Worm (Caenorhabditis elegans): ENCODE results near the gene clk-2.
"Not testable (repeated sequence)": the region's sequence is repeated elsewhere in the genome, so short reads cannot be mapped to it uniquely, and the experiment has no call there.

clk-2 gene

ce11 chrIII:7468980-7469379, 49.3 kb downstream of the clk-2 start, which contains the start of gene H14A12.5:
H14A12.5 (minus strand) TSS chrIII:7469080.
- TF ChIP-seq ama-1 (optimal IDR thresholded peaks at IDR 0.05); hmg-4 (GFP tag; optimal IDR thresholded peaks at IDR 0.05); hmbx-1 (tag; optimal IDR thresholded peaks at IDR 0.05): not testable (repeated sequence)

DNA sequence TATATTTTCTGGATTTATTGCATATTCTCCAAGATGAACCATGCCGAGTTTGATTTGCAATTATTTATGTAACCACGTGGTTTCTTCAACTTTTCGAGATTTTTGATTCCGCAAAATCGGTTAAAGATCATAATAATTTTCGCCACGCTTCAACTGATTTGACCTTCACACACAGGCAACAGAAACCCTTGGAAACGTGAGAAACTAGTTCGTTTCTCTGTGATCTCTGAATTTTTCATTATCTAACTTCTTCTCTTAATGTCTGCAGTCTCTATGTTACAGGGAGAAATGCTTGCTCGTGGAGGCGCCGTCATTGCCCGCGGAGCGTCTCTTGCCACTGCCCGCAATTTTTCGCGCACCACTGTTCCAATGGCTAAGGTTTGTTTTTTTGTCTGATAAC, 53.0 kb downstream of the clk-2 start, which contains the start of gene fum-1:
fum-1 (plus strand) TSS at position 259 of the 400 bp plus-strand sequence.
- TF ChIP-seq sea-1 (GFP tag; conservative IDR thresholded peaks at IDR 0.05), result no peak
- no peak for TF ChIP-seq tbx-37 (GFP tag; conservative IDR thresholded peaks at IDR 0.05)
- TF ChIP-seq ets-7 (tag; optimal IDR thresholded peaks at IDR 0.05), result no peak
- no peak for TF ChIP-seq hmg-4 (GFP tag; optimal IDR thresholded peaks at IDR 0.05)
- TF ChIP-seq tra-4 (tag; optimal IDR thresholded peaks at IDR 0.05), result no peak
- no peak for TF ChIP-seq ceh-36 (tag; optimal IDR thresholded peaks at IDR 0.05)
- TF ChIP-seq B0310.2 (tag; optimal IDR thresholded peaks at IDR 0.05), result no peak
- TF ChIP-seq F13C5.2 (tag; optimal IDR thresholded peaks at IDR 0.05), result no peak
- TF ChIP-seq pes-1 (GFP tag; IDR thresholded peaks at IDR 0.05), result no peak
- no peak for TF ChIP-seq tbx-11 (GFP tag; IDR thresholded peaks at IDR 0.05)
- no peak for TF ChIP-seq ceh-13 (GFP tag; optimal IDR thresholded peaks at IDR 0.05)
- no peak for TF ChIP-seq ama-1 (optimal IDR thresholded peaks at IDR 0.05)
- no peak for TF ChIP-seq scrt-1 (GFP tag; IDR thresholded peaks at IDR 0.05)
- TF ChIP-seq flt-1 (GFP tag; IDR thresholded peaks at IDR 0.05), result no peak
- TF ChIP-seq hnd-1 (tag; optimal IDR thresholded peaks at IDR 0.05), result no peak
- TF ChIP-seq hmbx-1 (tag; optimal IDR thresholded peaks at IDR 0.05), result no peak
- TF ChIP-seq aly-1 (tag; optimal IDR thresholded peaks at IDR 0.05), result no peak

All from whole organism, early embryonic.